Fruit fly (Drosophila melanogaster): ENCODE data around the gene CG5888.
A peak's percentile ranks its signal among the peaks of the same experiment; 100 is the strongest.

The CG5888 gene

dm6 chr2L:16492617-16493203, 44.4 kb upstream of the CG5888 start (continued):
- TF ChIP-seq ssp (GFP tag; IDR thresholded peaks at IDR 0.05), result peak; percentile 62
- TF ChIP-seq wek (GFP tag; optimal IDR thresholded peaks at IDR 0.05), result peak; percentile 43
- peak; percentile 72 for TF ChIP-seq Chrac-16 (GFP tag; optimal IDR thresholded peaks at IDR 0.05)
- peak; percentile 44 to 79 for TF ChIP-seq dpn (GFP tag; optimal IDR thresholded peaks at IDR 0.05)
- peak; percentile 58; the same call in 1 of the 2 replicates for TF ChIP-seq CG11696 (GFP tag; IDR thresholded peaks at IDR 0.05)
- peak; percentile 74 for TF ChIP-seq CG14014 (GFP tag; IDR thresholded peaks at IDR 0.05)
- peak; percentile 63 for TF ChIP-seq Side (GFP tag; optimal IDR thresholded peaks at IDR 0.05)
- TF ChIP-seq CG14860 (GFP tag; IDR thresholded peaks at IDR 0.05; ENCODE audit: partially characterized antibody), result no peak
- TF ChIP-seq Scr (GFP tag; IDR thresholded peaks at IDR 0.05; ENCODE audit: partially characterized antibody), result no peak
- peak; percentile 65 for TF ChIP-seq peb (GFP tag; IDR thresholded peaks at IDR 0.05)
- TF ChIP-seq Neu2 (GFP tag; optimal IDR thresholded peaks at IDR 0.05; ENCODE audit: borderline replicate concordance), result no peak
- TF ChIP-seq YL-1 (GFP tag; optimal IDR thresholded peaks at IDR 0.05), result peak; percentile 49
- TF ChIP-seq CG7372 (GFP tag; IDR thresholded peaks at IDR 0.05), result peak; percentile 41; the same call in 1 of the 2 replicates
- peak; percentile 62 for TF ChIP-seq scrt (GFP tag; optimal IDR thresholded peaks at IDR 0.05)
- TF ChIP-seq luna (GFP tag; optimal IDR thresholded peaks at IDR 0.05), result no peak
- TF ChIP-seq CG43689 (GFP tag; IDR thresholded peaks at IDR 0.05), result 0 out of 2 replicates have a peak, but pooled peaks have one; percentile 42
- TF ChIP-seq kni (GFP tag; optimal IDR thresholded peaks at IDR 0.05), result peak; percentile 67
- no peak for TF ChIP-seq D (optimal IDR thresholded peaks at IDR 0.05)
- TF ChIP-seq D (GFP tag; optimal IDR thresholded peaks at IDR 0.05), result peak; percentile 74
- TF ChIP-seq CG1602 (GFP tag; optimal IDR thresholded peaks at IDR 0.05), result peak; percentile 64
- TF ChIP-seq nerfin-1 (tag; optimal IDR thresholded peaks at IDR 0.05), result peak; percentile 67
- TF ChIP-seq CG2712 (tag; optimal IDR thresholded peaks at IDR 0.05), result peak; percentile 87
- peak; percentile 71 for TF ChIP-seq CG3281 (GFP tag; optimal IDR thresholded peaks at IDR 0.05)
- peak; percentile 87 for TF ChIP-seq Oli (tag; optimal IDR thresholded peaks at IDR 0.05)
- no peak for TF ChIP-seq Dp (GFP tag; optimal IDR thresholded peaks at IDR 0.05)
- peak; percentile 90 for TF ChIP-seq unpg (GFP tag; optimal IDR thresholded peaks at IDR 0.05)
- peak; percentile 84 for TF ChIP-seq CG34422 (GFP tag; IDR thresholded peaks at IDR 0.05)
- TF ChIP-seq Dip3 (GFP tag; optimal IDR thresholded peaks at IDR 0.05), result peak; percentile 10
- peak; percentile 70 for TF ChIP-seq salm (tag; optimal IDR thresholded peaks at IDR 0.05)
- TF ChIP-seq CG10979 (tag; optimal IDR thresholded peaks at IDR 0.05), result peak; percentile 83
- TF ChIP-seq Hsf (GFP tag; optimal IDR thresholded peaks at IDR 0.05), result peak; percentile 76
- TF ChIP-seq inv (GFP tag; IDR thresholded peaks at IDR 0.05; ENCODE audit: partially characterized antibody), result no peak
- TF ChIP-seq Asciz (GFP tag; optimal IDR thresholded peaks at IDR 0.05), result peak; percentile 68
- peak; percentile 46; the same call in 1 of the 2 replicates for TF ChIP-seq CG11085 (GFP tag; IDR thresholded peaks at IDR 0.05)
- TF ChIP-seq gfzf (GFP tag; optimal IDR thresholded peaks at IDR 0.05), result no peak
- peak; percentile 77 for TF ChIP-seq sob (GFP tag; IDR thresholded peaks at IDR 0.05)
- TF ChIP-seq CHES-1-like (GFP tag; optimal IDR thresholded peaks at IDR 0.05), result peak; percentile 57
- TF ChIP-seq CG12236 (GFP tag; optimal IDR thresholded peaks at IDR 0.05), result peak; percentile 26
- TF ChIP-seq CG8281 (tag; optimal IDR thresholded peaks at IDR 0.05), result peak; percentile 47
- TF ChIP-seq Oaz (GFP tag; IDR thresholded peaks at IDR 0.05), result 0 out of 2 replicates have a peak, but pooled peaks have one; percentile 48
- TF ChIP-seq CG5245 (GFP tag; optimal IDR thresholded peaks at IDR 0.05), result peak; percentile 35
- peak; percentile 67 for TF ChIP-seq CG4820 (GFP tag; optimal IDR thresholded peaks at IDR 0.05)
- peak; percentile 58; the same call in 2 of the 3 replicates for TF ChIP-seq CG14050 (GFP tag; IDR thresholded peaks at IDR 0.05)
- TF ChIP-seq HLHmδ (GFP tag; optimal IDR thresholded peaks at IDR 0.05), result no peak
- TF ChIP-seq MBD-R2 (GFP tag; IDR thresholded peaks at IDR 0.05), result peak; percentile 38; the same call in 1 of the 2 replicates
- TF ChIP-seq pum (GFP tag; optimal IDR thresholded peaks at IDR 0.05), result peak; percentile 66
- TF ChIP-seq emc (GFP tag; optimal IDR thresholded peaks at IDR 0.05), result peak; percentile 38
- TF ChIP-seq sc (optimal IDR thresholded peaks at IDR 0.05), result no peak
- peak; percentile 51 for TF ChIP-seq sc (GFP tag; optimal IDR thresholded peaks at IDR 0.05)
- TF ChIP-seq CG1647 (GFP tag; optimal IDR thresholded peaks at IDR 0.05), result no peak
